Worm (Caenorhabditis elegans) whole organism, L4 larva: ENCODE measurements around the gene fbxb-13.
"Not testable (repeated sequence)": the region's sequence is repeated elsewhere in the genome, so short reads cannot be mapped to it uniquely, and the experiment has no call there.

Experiments
- D1046.2 ChIP-seq: fragments of 200-800 bp; sonication (Bioruptor generic); IDR thresholded peaks from 2 replicates; pipeline ENCODE4 v1.3.6; 2022; ENCODE audit warnings: missing genetic modification characterization, missing compliant biosample characterization
- F26F4.8 ChIP-seq: fragments of 200-800 bp; sonication (Bioruptor generic); conservative IDR thresholded peaks from 2 replicates; pipeline ENCODE4 v1.3.6; 2022; ENCODE audit warnings: missing genetic modification characterization, missing compliant biosample characterization
- F37D6.2 ChIP-seq: sonication (generic microtip); optimal IDR thresholded peaks from 2 replicates; lab custom pipeline; 2016; ENCODE audit warnings: mild to moderate bottlenecking, missing genetic modification characterization, missing compliant biosample characterization
- F44E2.7 ChIP-seq: fragments of 200-800 bp; sonication (Bioruptor generic); IDR thresholded peaks from 2 replicates; pipeline ENCODE4 v2.1.2; 2022; ENCODE audit warnings: missing genetic modification characterization, missing compliant biosample characterization
- ZK337.2 ChIP-seq: fragments of 200-800 bp; sonication (Bioruptor generic); IDR thresholded peaks from 2 replicates; pipeline ENCODE4 v1.3.6; 2022; ENCODE audit warnings: missing genetic modification reagents, missing genetic modification characterization, missing compliant biosample characterization
- aha-1 ChIP-seq: fragments of 150-350 bp; peaks from one replicate; lab custom pipeline; 2014; ENCODE audit warnings: missing biosample characterization, missing genetic modification characterization
- aly-2 ChIP-seq: sonication (generic microtip); optimal IDR thresholded peaks from 2 replicates; lab custom pipeline; 2018; ENCODE audit warnings: missing biosample characterization, missing genetic modification characterization
- daf-12 ChIP-seq: fragments of 150-350 bp; optimal IDR thresholded peaks from 2 replicates; lab custom pipeline; 2014; ENCODE audit warnings: missing biosample characterization, missing genetic modification reagents, missing genetic modification characterization
- daf-19 ChIP-seq: fragments of 200-800 bp; sonication (Bioruptor generic); conservative IDR thresholded peaks from 2 replicates; pipeline ENCODE4 v1.3.6; 2022; ENCODE audit warnings: missing genetic modification characterization, missing compliant biosample characterization
- daf-8 ChIP-seq: fragments of 200-800 bp; sonication (Bioruptor generic); IDR thresholded peaks from 2 replicates; pipeline ENCODE4 v1.3.6; 2022; ENCODE audit warnings: missing genetic modification characterization, missing compliant biosample characterization
- dmd-6 ChIP-seq: fragments of 200-800 bp; sonication (Bioruptor generic); IDR thresholded peaks from 2 replicates; pipeline ENCODE4 v1.3.6; 2022; ENCODE audit warnings: missing genetic modification reagents, missing genetic modification characterization, missing compliant biosample characterization
- duxl-1 ChIP-seq: sonication (generic microtip); optimal IDR thresholded peaks from 2 replicates; lab custom pipeline; 2016; ENCODE audit warnings: mild to moderate bottlenecking, missing genetic modification characterization, moderate library complexity, missing compliant biosample characterization; ENCODE audit not compliant: poor library complexity
- egl-27 ChIP-seq: sonication (generic microtip); optimal IDR thresholded peaks from 3 replicates; lab custom pipeline; 2017; ENCODE audit warnings: missing biosample characterization, missing genetic modification reagents, missing genetic modification characterization
- fkh-10 ChIP-seq: fragments of 150-350 bp; optimal IDR thresholded peaks from 2 replicates; lab custom pipeline; 2014; ENCODE audit warnings: missing biosample characterization, missing genetic modification reagents, missing genetic modification characterization
- fos-1 ChIP-seq: fragments of 150-350 bp; optimal IDR thresholded peaks from 2 replicates; lab custom pipeline; 2014; ENCODE audit warnings: missing biosample characterization, missing genetic modification characterization
- hlh-11 ChIP-seq: fragments of 200-800 bp; sonication (Bioruptor generic); optimal IDR thresholded peaks from 2 replicates; lab custom pipeline; 2018; ENCODE audit warnings: mild to moderate bottlenecking, missing genetic modification characterization, missing compliant biosample characterization
- lim-7 ChIP-seq: fragments of 200-800 bp; sonication (Bioruptor generic); IDR thresholded peaks from 2 replicates; pipeline ENCODE4 v1.3.6; 2022; ENCODE audit warnings: missing genetic modification characterization, missing compliant biosample characterization
- lin-39 ChIP-seq: fragments of 150-350 bp; optimal IDR thresholded peaks from 2 replicates; lab custom pipeline; 2014; ENCODE audit warnings: missing biosample characterization, missing genetic modification reagents, missing genetic modification characterization
- lsy-2 ChIP-seq, 2 experiments: fragments of 150-350 bp in 1 of 2; sonication (generic microtip) in 1 of 2; optimal IDR thresholded peaks; 2 replicates each; lab custom pipeline; 2014 to 2017; ENCODE audit warnings: missing biosample characterization in 2 of 2, missing genetic modification characterization in 2 of 2
- madf-5 ChIP-seq, 2 experiments: fragments of 200-800 bp; sonication (Bioruptor generic); IDR thresholded peaks; 2 replicates each; pipeline ENCODE4 v1.3.6; 2022; ENCODE audit warnings: missing compliant biosample characterization in 2 of 2, missing genetic modification characterization in 2 of 2
- madf-9 ChIP-seq: fragments of 200-800 bp; sonication (Bioruptor generic); conservative IDR thresholded peaks from 2 replicates; pipeline ENCODE4 v1.3.6; 2022; ENCODE audit warnings: missing genetic modification reagents, missing genetic modification characterization, missing compliant biosample characterization
- mxl-2 ChIP-seq: fragments of 200-800 bp; sonication (Bioruptor generic); conservative IDR thresholded peaks from 2 replicates; pipeline ENCODE4 v1.3.6; 2022; ENCODE audit warnings: missing genetic modification reagents, missing genetic modification characterization, missing compliant biosample characterization
- mxl-3 ChIP-seq: fragments of 200-800 bp; sonication (Bioruptor generic); optimal IDR thresholded peaks from 2 replicates; lab custom pipeline; 2018; ENCODE audit warnings: mild to moderate bottlenecking, missing genetic modification characterization, missing compliant biosample characterization
- nhr-102 ChIP-seq: sonication (generic microtip); optimal IDR thresholded peaks from 2 replicates; lab custom pipeline; 2016; ENCODE audit warnings: mild to moderate bottlenecking, missing genetic modification characterization, moderate library complexity, missing compliant biosample characterization
- nhr-11 ChIP-seq: fragments of 150-350 bp; optimal IDR thresholded peaks from 2 replicates; lab custom pipeline; 2014; ENCODE audit warnings: missing biosample characterization, missing genetic modification characterization
- nhr-28 ChIP-seq: fragments of 150-350 bp; optimal IDR thresholded peaks from 2 replicates; lab custom pipeline; 2014; ENCODE audit warnings: missing biosample characterization, missing genetic modification characterization
- nhr-41 ChIP-seq: fragments of 200-800 bp; sonication (Bioruptor generic); IDR thresholded peaks from 2 replicates; pipeline ENCODE4 v1.3.6; 2022; ENCODE audit warnings: missing genetic modification reagents, missing genetic modification characterization, missing compliant biosample characterization
- nhr-6 ChIP-seq: fragments of 150-350 bp; optimal IDR thresholded peaks from 2 replicates; lab custom pipeline; 2014; ENCODE audit warnings: missing biosample characterization, missing genetic modification characterization
- php-3 ChIP-seq: fragments of 200-800 bp; sonication (Bioruptor generic); IDR thresholded peaks from 2 replicates; pipeline ENCODE4 v1.3.6; 2022; ENCODE audit warnings: missing genetic modification reagents, missing genetic modification characterization, missing compliant biosample characterization
- pqm-1 ChIP-seq: sonication (generic microtip); optimal IDR thresholded peaks from 2 replicates; lab custom pipeline; 2017; ENCODE audit warnings: missing biosample characterization, missing genetic modification characterization
- saeg-2 ChIP-seq: fragments of 200-800 bp; sonication (Bioruptor generic); IDR thresholded peaks from 2 replicates; pipeline ENCODE4 v1.3.6; 2022; ENCODE audit warnings: missing genetic modification reagents, missing genetic modification characterization, missing compliant biosample characterization
- skn-1 ChIP-seq: fragments of 150-350 bp; optimal IDR thresholded peaks from 2 replicates; lab custom pipeline; 2014; ENCODE audit warnings: missing biosample characterization, missing genetic modification characterization
- snpc-4 ChIP-seq: fragments of 150-350 bp; optimal IDR thresholded peaks from 2 replicates; lab custom pipeline; 2014; ENCODE audit warnings: missing biosample characterization, missing genetic modification characterization
- spr-3 ChIP-seq: fragments of 200-800 bp; sonication (Bioruptor generic); optimal IDR thresholded peaks from 2 replicates; lab custom pipeline; 2018; ENCODE audit warnings: mild to moderate bottlenecking, missing genetic modification characterization, missing compliant biosample characterization
- tra-1 ChIP-seq: fragments of 200-800 bp; sonication (Bioruptor generic); IDR thresholded peaks from 2 replicates; pipeline ENCODE4 v1.3.6; 2022; ENCODE audit warnings: missing genetic modification reagents, missing genetic modification characterization, missing compliant biosample characterization
- zag-1 ChIP-seq: fragments of 150-350 bp; optimal IDR thresholded peaks from 2 replicates; lab custom pipeline; 2014; ENCODE audit warnings: missing biosample characterization, missing genetic modification characterization
- zfp-3 ChIP-seq: fragments of 200-800 bp; sonication (Bioruptor generic); conservative IDR thresholded peaks from 2 replicates; pipeline ENCODE4 v1.3.6; 2022; ENCODE audit warnings: missing genetic modification reagents, missing genetic modification characterization, missing compliant biosample characterization
- zip-2 ChIP-seq: fragments of 150-350 bp; optimal IDR thresholded peaks from 2 replicates; lab custom pipeline; 2014; ENCODE audit warnings: missing biosample characterization, missing genetic modification characterization
- ztf-11 ChIP-seq: fragments of 150-350 bp; optimal IDR thresholded peaks from 2 replicates; lab custom pipeline; 2014; ENCODE audit warnings: missing biosample characterization, missing genetic modification characterization

fbxb-13 gene

DNA sequence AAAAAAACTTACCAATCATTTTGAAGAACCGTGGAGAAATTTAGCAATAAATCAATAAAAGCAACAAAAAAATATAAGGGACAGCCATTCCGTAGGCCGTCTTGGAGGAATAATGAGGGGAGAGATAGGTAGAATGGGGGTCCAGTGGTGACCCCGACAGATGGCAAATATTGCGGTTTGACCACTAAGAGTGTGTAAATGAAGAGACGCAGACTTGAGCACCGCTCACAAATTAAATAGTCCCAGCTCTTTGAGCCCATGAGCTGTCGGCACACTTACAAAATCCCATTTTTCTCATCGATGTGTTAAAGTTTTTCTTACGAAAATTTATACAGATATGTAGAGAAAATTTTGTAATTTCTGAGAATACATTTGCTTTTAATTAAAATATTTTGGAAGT is 32.7 kb downstream of the fbxb-13 start, which contains the start of gene fbxa-3:
fbxa-3 (minus strand) TSS at position 101 of the 400 bp plus-strand sequence.
- TF ChIP-seq ztf-11, result no peak
- TF ChIP-seq skn-1, result no peak
- TF ChIP-seq mxl-3, result no peak
- TF ChIP-seq saeg-2 (GFP tag; lab: Robert Waterston, UW), result no peak
- no peak for TF ChIP-seq duxl-1
- TF ChIP-seq snpc-4 (tag; lab: Kevin White, UChicago), result no peak
- TF ChIP-seq ZK337.2 (GFP tag; lab: Robert Waterston, UW), result no peak
- no peak for TF ChIP-seq nhr-6 (tag; lab: Kevin White, UChicago)
- no peak for TF ChIP-seq nhr-41 (GFP tag; lab: Robert Waterston, UW)
- TF ChIP-seq F26F4.8 (GFP tag; lab: Robert Waterston, UW), result no peak
- TF ChIP-seq zfp-3, result no peak
- no peak for TF ChIP-seq spr-3 (GFP tag; lab: Kevin White, UChicago)
- no peak for TF ChIP-seq F37D6.2 (tag; lab: Kevin White, UChicago)
- no peak for TF ChIP-seq daf-12 (tag; lab: Kevin White, UChicago)
- TF ChIP-seq zip-2 (tag; lab: Kevin White, UChicago), result no peak
- TF ChIP-seq aly-2, result no peak
- TF ChIP-seq lsy-2 (tag; optimal IDR thresholded peaks at IDR 0.05; lab: Kevin White, UChicago), result no peak
- no peak for TF ChIP-seq madf-5 (GFP tag; IDR thresholded peaks at IDR 0.05; lab: Robert Waterston, UW)
- no peak for TF ChIP-seq D1046.2 (GFP tag; lab: Robert Waterston, UW)
- no peak for TF ChIP-seq daf-8 (GFP tag; lab: Robert Waterston, UW)

DNA sequence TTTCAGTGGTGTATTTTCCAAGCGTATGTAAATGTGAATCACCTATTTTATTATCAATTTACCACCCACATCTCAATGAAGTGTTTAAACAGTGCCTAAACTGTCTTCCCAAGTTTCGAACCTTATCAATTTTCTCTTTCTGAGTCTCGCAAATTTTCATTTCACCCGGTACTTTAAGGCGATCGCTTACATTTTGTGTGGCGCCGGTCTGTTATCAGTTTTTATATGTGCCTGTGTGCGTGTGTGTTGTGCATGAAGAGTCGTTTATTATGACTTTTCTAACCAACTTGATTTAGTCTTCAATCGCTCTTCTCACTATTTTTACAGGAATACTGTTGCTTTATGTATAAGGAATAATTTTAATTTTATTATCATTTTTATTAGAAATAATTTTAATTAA is 35.5 kb downstream of the fbxb-13 start:
- TF ChIP-seq dmd-6 (GFP tag; lab: Robert Waterston, UW) (peak; percentile 61), hlh-11 (tag; lab: Kevin White, UChicago) (peak; percentile 16), pqm-1 (tag; lab: Kevin White, UChicago) (peak; percentile 19), php-3 (GFP tag; lab: Robert Waterston, UW) (0 out of 2 replicates have a peak, but pooled peaks have one; percentile 32)

ce11 chrII:1824329-1824728 is 36.3 kb downstream of the fbxb-13 start, which contains the start of gene math-41:
Gene math-41 (plus strand): TSS chrII:1824629.
- TF ChIP-seq F44E2.7 (GFP tag; lab: Robert Waterston, UW); tra-1 (GFP tag; lab: Robert Waterston, UW); madf-5 (GFP tag; IDR thresholded peaks at IDR 0.05; lab: Robert Waterston, UW): not testable (repeated sequence)

DNA sequence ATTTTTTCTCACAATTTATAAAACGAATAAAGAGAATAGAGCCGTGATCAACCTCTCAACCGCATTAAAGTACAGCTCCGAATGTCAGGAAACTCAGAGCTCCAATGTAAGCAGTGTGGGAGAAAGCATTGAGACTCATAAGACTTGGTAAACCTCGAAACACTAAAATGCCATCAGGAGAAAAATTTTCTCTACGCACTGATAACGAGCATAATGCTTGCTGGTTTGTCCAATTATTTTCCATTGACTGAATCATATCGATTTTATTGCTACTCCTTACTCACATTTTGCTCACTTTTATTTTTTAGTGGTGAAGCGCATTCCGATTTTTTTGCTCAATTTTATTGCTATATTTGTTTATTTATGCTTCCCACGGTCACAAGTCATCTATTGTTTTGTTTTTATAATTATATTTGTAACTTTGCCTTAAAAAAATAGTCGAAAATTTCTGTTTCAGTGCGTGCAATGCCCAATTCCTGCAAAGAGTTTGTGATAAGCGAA is 42.2 kb downstream of the fbxb-13 start, which contains the start of gene math-40:
math-40 (plus strand) TSS at position 451 of the 501 bp plus-strand sequence.
- no peak for TF ChIP-seq nhr-102
- peak; percentile 19; the same call in 1 of the 2 replicates for TF ChIP-seq dmd-6 (GFP tag; lab: Robert Waterston, UW)
- peak; percentile 63 for TF ChIP-seq pqm-1 (tag; lab: Kevin White, UChicago)
- TF ChIP-seq daf-19 (GFP tag; lab: Robert Waterston, UW), result no peak

DNA sequence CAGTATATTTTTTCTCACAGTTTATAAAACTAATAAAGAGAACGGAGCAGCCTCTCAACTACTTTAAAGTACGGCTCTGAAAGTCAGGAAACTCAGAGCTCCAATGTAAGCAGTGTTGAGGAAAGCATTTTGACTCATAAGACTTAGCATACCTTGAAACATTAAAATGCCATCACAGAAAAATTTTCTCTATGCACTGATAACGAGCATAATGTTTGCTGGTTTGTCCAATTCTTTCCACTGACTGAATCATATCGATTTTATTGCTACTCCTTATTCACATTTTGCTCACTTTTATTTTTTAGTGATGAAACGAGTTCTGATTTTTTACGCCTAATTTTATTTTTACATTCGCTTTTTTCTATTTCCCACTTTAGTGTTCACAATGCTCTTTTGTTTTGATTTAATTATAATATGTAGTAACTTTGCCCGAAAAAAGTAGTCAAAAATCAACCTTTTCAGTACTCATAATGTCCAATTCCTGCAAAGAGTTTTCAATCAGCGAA is 43.9 kb downstream of the fbxb-13 start, which contains the start of gene math-39:
math-39 (plus strand) TSS at position 456 of the 506 bp plus-strand sequence.
- TF ChIP-seq madf-9 (GFP tag; lab: Robert Waterston, UW) (no peak), nhr-11 (tag; lab: Kevin White, UChicago) (no peak), lin-39 (tag; lab: Kevin White, UChicago) (no peak), egl-27 (tag; lab: Kevin White, UChicago) (no peak), fkh-10 (GFP tag; lab: Kevin White, UChicago) (no peak), fos-1 (no peak), mxl-2 (GFP tag; lab: Robert Waterston, UW) (no peak), aha-1 (tag; lab: Kevin White, UChicago) (no peak), nhr-28 (tag; lab: Kevin White, UChicago) (peak; percentile 10), lim-7 (GFP tag; lab: Robert Waterston, UW) (no peak), nhr-6 (tag; lab: Kevin White, UChicago) (no peak), zag-1 (tag; lab: Kevin White, UChicago) (no peak), pqm-1 (tag; lab: Kevin White, UChicago) (peak; percentile 40)
